Fruit fly (Drosophila melanogaster) whole organism, pupa: Measurements from ENCODE around the gene CG33648.

Source experiments
- CG10348 ChIP-seq: fragments of 200-800 bp; sonication (Bioruptor generic); IDR thresholded peaks from 2 replicates; pipeline ENCODE4 v1.3.6; 2022; ENCODE audit warnings: missing biosample characterization, missing genetic modification characterization
- CG13204 ChIP-seq: fragments of 200-800 bp; sonication (Bioruptor generic); optimal IDR thresholded peaks from 2 replicates; lab custom pipeline; 2018; ENCODE audit warnings: missing biosample characterization, mild to moderate bottlenecking, missing genetic modification characterization, moderate library complexity
- CG17806 ChIP-seq: fragments of 200-800 bp; sonication (Bioruptor generic); optimal IDR thresholded peaks from 2 replicates; lab custom pipeline; 2018; ENCODE audit warnings: missing biosample characterization, mild to moderate bottlenecking, missing genetic modification characterization, moderate library complexity
- CG8301 ChIP-seq: fragments of 200-800 bp; sonication (Bioruptor generic); optimal IDR thresholded peaks from 2 replicates; lab custom pipeline; 2018; ENCODE audit warnings: missing biosample characterization, mild to moderate bottlenecking, missing genetic modification characterization
- D1 ChIP-seq: fragments of 200-800 bp; sonication (Bioruptor generic); optimal IDR thresholded peaks from 2 replicates; lab custom pipeline; 2018; ENCODE audit warnings: missing biosample characterization, mild to moderate bottlenecking, missing genetic modification characterization, moderate library complexity
- EcR ChIP-seq: fragments of 200-800 bp; sonication (Bioruptor generic); optimal IDR thresholded peaks from 3 replicates; lab custom pipeline; 2019; ENCODE audit warnings: missing biosample characterization, missing genetic modification characterization, mild to moderate bottlenecking, moderate library complexity, missing genetic modification reagents
- gl ChIP-seq: fragments of 200-800 bp; sonication (Bioruptor generic); optimal IDR thresholded peaks from 2 replicates; lab custom pipeline; 2018; ENCODE audit warnings: missing biosample characterization, mild to moderate bottlenecking, missing genetic modification characterization

dm6 chr2L:14554592-14554887 is 30.4 kb downstream of the CG33648 start:
- no peak for TF ChIP-seq CG13204
- TF ChIP-seq CG8301 = no peak
- no peak for TF ChIP-seq D1 (tag; lab: Kevin White, UChicago)
- TF ChIP-seq CG17806 (tag; lab: Kevin White, UChicago) = no peak
- peak; percentile 51 for TF ChIP-seq EcR (GFP tag; lab: Kevin White, UChicago)
- no peak for TF ChIP-seq CG10348
- TF ChIP-seq gl (tag; lab: Kevin White, UChicago) = no peak
